Worm (Caenorhabditis elegans) whole organism, L4/young adult: ENCODE measurements around the gene C17G1.2.

ENCODE experiments used
- W03F9.2 ChIP-seq: fragments of 150-350 bp; optimal IDR thresholded peaks from 2 replicates; lab custom pipeline; 2014; ENCODE audit warnings: missing biosample characterization, missing genetic modification characterization
- dao-5 ChIP-seq: sonication (generic microtip); optimal IDR thresholded peaks from 2 replicates; lab custom pipeline; 2016; ENCODE audit warnings: missing genotype, missing genetic modification characterization, moderate library complexity, missing compliant biosample characterization
- him-1 ChIP-seq: sonication (generic microtip); optimal IDR thresholded peaks from 2 replicates; lab custom pipeline; 2016; ENCODE audit warnings: missing genotype, missing genetic modification reagents, missing genetic modification characterization, missing compliant biosample characterization

C17G1.2 gene

DNA sequence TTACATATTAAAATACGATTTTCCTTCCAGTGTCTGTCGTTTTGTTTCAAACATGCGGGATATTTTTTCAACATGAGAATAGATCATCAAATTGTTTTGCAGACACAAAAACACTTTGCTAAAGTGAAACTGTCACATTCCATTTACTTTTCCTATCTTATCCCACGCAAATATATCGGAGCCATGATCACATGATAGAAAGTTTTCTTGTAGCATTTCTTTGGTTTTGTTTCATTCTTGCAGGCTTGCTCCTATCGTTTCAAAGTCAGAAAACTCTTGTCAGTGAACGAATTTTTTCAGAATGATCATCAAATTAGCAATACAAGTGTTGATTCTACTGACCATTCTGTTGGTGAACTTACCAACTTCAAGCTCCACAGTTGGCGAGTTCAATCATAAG lies at the start of gene C17G1.2:
C17G1.2 (plus strand) TSS at position 301 of the 400 bp plus-strand sequence.
- no peak for TF ChIP-seq dao-5 (tag; lab: Kevin White, UChicago)
- TF ChIP-seq W03F9.2: no peak
- TF ChIP-seq him-1 (tag; lab: Kevin White, UChicago): no peak

DNA sequence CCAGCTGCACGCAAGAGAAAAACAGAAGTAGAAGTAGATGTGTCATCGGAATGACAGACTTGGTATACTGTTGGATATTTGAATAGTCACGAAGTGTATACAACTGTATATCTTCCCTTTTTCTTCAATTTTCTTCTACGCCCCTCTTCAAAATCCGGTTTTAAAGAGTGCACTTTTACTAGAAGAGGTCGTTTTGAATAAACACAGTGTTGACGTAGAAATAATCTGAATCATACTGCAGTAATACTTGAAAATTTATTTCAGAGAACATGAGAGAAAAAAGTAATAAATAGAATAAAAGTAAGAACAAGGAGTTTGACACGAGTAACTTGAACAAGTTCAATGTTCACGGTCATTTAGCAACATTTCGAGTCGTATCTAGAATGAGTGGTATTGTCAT lies 48.8 kb upstream of the C17G1.2 start, which contains the start of gene R07B1.8:
R07B1.8 (minus strand) TSS at position 101 of the 400 bp plus-strand sequence.
- TF ChIP-seq dao-5 (tag; lab: Kevin White, UChicago) (no peak), W03F9.2 (no peak), him-1 (tag; lab: Kevin White, UChicago) (no peak)

ce11 chrX:9877117-9877516 lies 44.2 kb upstream of the C17G1.2 start, which contains the start of gene R07B1.9:
Gene R07B1.9, plus strand, starts transcription at chrX:9877417.
- no peak for TF ChIP-seq W03F9.2
- TF ChIP-seq him-1 (tag; lab: Kevin White, UChicago): no peak
- no peak for TF ChIP-seq dao-5 (tag; lab: Kevin White, UChicago)

DNA sequence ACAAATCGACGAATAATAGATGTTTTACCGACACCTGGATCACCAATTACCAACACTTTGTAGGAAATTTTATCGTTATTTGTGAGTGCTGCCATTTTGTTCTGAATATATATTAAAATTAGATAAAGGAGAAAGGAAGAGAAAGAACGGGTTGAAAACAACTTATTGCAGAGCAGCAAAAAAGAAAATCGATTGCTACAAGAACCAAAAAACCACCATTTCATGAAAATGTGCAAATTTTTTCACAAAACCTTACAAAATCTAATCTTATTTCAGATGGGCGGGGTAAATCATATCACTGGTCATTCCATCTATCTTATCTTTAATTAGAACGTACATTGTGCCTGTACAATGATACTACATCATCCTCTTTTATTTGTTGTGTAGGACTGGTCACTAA lies 39.2 kb upstream of the C17G1.2 start, which contains the start of gene glo-1:
glo-1 (minus strand) TSS at position 101 of the 400 bp plus-strand sequence.
- TF ChIP-seq him-1 (tag; lab: Kevin White, UChicago): no peak
- TF ChIP-seq W03F9.2: no peak
- no peak for TF ChIP-seq dao-5 (tag; lab: Kevin White, UChicago)

DNA sequence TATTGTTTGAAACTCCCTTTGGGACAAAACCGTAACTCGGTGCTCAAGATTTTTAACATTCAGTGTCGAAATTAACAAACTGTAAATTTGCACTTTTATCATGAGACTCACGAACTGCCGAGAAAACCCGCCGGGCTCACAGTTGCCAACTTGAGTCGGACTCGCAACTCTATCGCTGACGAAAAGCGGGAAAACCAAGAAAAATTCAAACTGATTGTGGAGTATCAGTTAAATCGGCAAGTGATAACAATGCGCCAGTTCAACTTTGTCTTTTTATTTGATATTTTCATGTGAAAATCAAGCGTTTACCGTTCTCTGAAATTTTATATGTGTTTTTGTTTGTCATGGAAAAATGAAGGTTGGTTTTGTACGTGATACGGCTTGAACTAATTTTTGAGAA lies 38.8 kb upstream of the C17G1.2 start:
- no peak for TF ChIP-seq him-1 (tag; lab: Kevin White, UChicago)
- TF ChIP-seq W03F9.2: no peak
- no peak for TF ChIP-seq dao-5 (tag; lab: Kevin White, UChicago)

DNA sequence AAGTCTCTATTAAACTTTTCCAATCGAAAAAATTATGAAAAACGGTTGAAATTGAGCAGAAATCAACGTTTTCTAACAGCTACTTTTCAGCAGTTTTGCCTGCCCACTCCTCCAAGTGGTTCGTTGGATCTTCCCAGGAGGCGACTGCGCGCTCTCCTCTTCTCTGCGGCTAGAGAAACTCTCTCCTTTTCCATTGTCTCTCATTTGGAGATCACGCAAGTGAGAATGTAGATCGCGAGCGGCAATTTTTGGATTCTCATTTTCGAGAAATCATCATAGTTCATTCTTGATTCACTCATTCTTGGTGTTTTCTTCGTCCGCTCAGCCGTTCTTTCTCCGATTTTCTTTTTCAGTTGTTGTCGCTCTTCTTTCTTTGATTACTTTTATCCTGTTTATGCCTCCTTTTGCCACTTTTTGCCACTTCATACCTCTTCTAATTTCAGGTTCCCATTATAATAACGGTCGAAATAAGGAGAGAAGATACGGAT lies 37.5 kb upstream of the C17G1.2 start, which contains the start of gene mrp-4:
mrp-4 (plus strand) TSS at position 438 of the 488 bp plus-strand sequence.
- TF ChIP-seq him-1 (tag; lab: Kevin White, UChicago): no peak
- no peak for TF ChIP-seq W03F9.2
- no peak for TF ChIP-seq dao-5 (tag; lab: Kevin White, UChicago)

ce11 chrX:9892323-9892722 lies 29.0 kb upstream of the C17G1.2 start, which contains the start of gene F21G4.1:
Gene F21G4.1, minus strand, starts transcription at chrX:9892328.
- TF ChIP-seq dao-5 (tag; lab: Kevin White, UChicago) (no peak), him-1 (tag; lab: Kevin White, UChicago) (no peak), W03F9.2 (no peak)

DNA sequence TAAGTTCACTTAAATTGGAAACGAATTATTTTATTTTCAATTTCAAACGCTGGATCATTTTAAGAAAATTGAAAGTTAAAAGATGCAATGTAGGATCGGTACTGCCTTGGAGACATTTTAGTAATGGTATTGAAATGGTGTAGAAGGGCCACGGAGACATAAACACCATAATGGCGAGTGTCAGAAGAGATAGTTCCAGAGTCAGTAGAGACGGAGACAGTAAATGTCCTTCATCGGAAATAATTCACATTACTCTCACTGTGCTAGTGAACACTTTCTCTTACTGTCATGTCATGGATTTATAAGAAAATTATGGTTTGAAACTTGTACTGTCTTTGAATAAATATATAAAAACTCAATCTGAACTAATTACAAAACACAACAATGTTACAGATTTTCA lies 28.3 kb upstream of the C17G1.2 start:
- TF ChIP-seq W03F9.2 (no peak), dao-5 (tag; lab: Kevin White, UChicago) (no peak), him-1 (tag; lab: Kevin White, UChicago) (no peak)

DNA sequence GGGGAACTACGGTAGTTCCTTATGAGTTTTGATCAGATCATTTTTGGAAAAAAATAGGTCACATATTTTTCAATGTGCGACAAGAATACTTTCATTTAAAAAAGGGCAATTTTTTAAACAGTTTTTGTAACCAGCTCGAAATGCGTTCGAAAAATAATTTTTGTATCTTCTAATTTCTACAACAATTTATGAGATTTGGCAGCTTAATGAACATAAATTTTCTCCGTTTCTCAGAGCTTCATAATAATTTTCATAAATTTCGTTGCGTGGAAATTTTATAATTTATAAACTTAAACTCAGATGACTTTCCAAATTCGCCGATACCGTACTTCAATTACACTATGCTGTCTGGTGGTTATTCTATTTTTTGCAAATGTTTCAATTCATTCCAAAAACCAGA lies 26.5 kb upstream of the C17G1.2 start, which contains the start of gene F21G4.3:
F21G4.3 (plus strand) TSS at position 301 of the 400 bp plus-strand sequence.
- TF ChIP-seq dao-5 (tag; lab: Kevin White, UChicago) (no peak), him-1 (tag; lab: Kevin White, UChicago) (no peak), W03F9.2 (no peak)

DNA sequence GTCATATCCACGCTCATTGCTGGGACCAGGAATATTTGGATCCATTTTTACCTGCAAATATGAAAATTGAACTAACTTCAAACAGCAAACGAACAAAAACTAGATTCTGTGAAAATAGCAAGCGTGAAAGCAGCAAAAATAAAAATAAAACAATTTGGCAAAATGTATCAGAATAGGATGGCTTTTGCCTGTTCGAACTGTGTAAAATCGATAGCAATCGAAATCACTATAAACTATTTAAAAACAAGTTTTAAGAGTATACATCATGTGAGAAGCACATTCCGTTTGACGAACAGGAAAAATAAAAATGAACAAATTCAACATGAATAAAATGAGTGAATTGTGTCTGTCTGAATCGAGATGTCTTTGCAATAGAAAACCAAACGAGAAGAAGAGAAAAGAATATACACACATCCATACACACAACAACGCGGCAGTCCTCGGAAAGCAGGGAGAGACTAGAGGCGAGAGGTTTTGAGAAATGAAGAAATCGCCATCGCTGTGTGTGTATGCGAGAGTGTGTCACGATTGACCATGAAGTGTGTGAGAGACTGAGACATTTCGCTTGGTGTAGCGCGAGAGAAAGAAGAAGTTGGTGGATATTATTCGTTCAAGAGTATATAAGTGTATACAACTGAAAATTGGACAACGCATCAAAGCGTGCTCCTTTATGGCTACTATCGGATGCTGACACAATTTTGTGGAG lies 21.8 kb upstream of the C17G1.2 start, which contains the start of gene phf-34:
phf-34 (minus strand) TSS at position 51 of the 706 bp plus-strand sequence.
- TF ChIP-seq W03F9.2 (peak; percentile 42), dao-5 (tag; lab: Kevin White, UChicago) (no peak), him-1 (tag; lab: Kevin White, UChicago) (no peak)

DNA sequence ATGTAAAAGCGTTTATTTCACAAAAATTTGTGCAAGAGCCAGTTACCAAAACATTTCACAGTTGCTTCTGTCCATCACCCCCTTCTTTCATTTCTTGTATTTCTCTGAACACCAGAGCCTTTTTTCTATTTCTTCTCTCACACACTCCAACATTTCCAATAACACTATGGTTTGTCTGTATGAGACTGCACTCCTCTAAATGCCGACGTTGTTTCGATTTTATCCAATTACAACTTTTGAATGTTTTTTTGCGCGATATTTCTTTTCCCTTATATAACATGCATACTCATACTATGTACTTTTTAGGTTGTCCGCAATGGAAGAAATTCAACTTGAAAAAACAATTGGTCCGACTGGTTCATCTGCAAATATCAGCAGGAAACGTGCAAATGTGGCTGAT lies 15.5 kb upstream of the C17G1.2 start, which contains the start of gene F21G4.5:
F21G4.5 (plus strand) TSS at position 301 of the 400 bp plus-strand sequence.
- TF ChIP-seq dao-5 (tag; lab: Kevin White, UChicago) (no peak), W03F9.2 (no peak), him-1 (tag; lab: Kevin White, UChicago) (no peak)

ce11 chrX:9917362-9917761 lies 4.0 kb upstream of the C17G1.2 start, which contains the start of gene F21G4.6:
Gene F21G4.6, minus strand, starts transcription at chrX:9917448.
- TF ChIP-seq dao-5 (tag; lab: Kevin White, UChicago) (no peak), him-1 (tag; lab: Kevin White, UChicago) (no peak), W03F9.2 (no peak)

DNA sequence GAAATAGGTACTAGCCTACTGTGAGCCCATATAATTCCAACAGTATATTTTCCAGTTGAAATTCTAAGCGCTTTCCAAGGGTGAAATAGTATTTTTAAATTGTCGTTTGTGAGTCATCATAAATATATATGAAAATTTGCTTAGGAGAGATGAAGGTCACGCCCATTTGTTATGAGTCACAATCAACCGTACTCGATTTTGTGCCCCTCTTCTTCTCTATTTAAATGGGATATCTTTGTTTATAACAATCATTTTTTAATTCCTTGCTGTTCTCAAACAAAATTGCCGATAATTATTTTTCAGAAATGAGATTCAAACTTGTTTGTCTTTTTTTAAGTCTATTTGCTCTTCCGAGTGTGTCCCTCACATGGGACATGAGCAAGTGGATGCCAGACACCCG lies 2.4 kb upstream of the C17G1.2 start, which contains the start of gene folr-1:
folr-1 (plus strand) TSS at position 301 of the 400 bp plus-strand sequence.
- no peak for TF ChIP-seq him-1 (tag; lab: Kevin White, UChicago)
- TF ChIP-seq dao-5 (tag; lab: Kevin White, UChicago): no peak
- TF ChIP-seq W03F9.2: no peak

DNA sequence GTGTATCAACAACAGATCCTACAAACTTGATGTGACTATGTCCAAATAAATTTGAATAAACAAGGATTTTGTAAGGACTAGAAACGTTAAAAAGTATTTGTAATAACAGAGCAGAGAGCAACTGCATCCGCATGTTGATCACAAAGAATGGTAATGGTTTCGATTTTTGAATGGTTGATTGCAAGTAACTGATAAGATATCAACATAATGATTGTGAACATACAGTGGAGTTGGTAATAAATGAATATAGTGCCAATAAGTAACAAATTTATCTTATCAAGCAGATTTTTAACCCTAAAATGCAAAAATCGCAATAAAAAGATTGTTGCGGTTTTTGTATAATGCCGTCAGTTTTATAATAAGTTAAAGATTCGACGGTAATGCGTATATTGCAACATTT lies 3.6 kb downstream of the C17G1.2 start, which contains the start of gene ugt-23:
ugt-23 (minus strand) TSS at position 212 of the 400 bp plus-strand sequence.
- TF ChIP-seq W03F9.2 (no peak), dao-5 (tag; lab: Kevin White, UChicago) (no peak), him-1 (tag; lab: Kevin White, UChicago) (no peak)
